Worm (Caenorhabditis elegans) whole organism, young adult: ENCODE results near the gene K09H11.11.
A peak's percentile ranks its signal among the peaks of the same experiment; 100 is the strongest.

Experiments
- B0019.2 ChIP-seq: fragments of 200-800 bp; sonication (Bioruptor generic); conservative IDR thresholded peaks from 2 replicates; pipeline ENCODE4 v1.3.6; 2022; ENCODE audit warnings: missing genetic modification reagents, missing genetic modification characterization, missing compliant biosample characterization
- C06A6.2 ChIP-seq: fragments of 200-800 bp; sonication (Bioruptor generic); conservative IDR thresholded peaks from 2 replicates; pipeline ENCODE4 v1.3.6; 2022; ENCODE audit warnings: missing genetic modification characterization, missing compliant biosample characterization
- F23B12.7 ChIP-seq: sonication (generic microtip); optimal IDR thresholded peaks from 2 replicates; lab custom pipeline; 2017; ENCODE audit warnings: missing genetic modification characterization, mild to moderate bottlenecking, missing compliant biosample characterization, antibody characterized with exemption, moderate library complexity; ENCODE audit not compliant: insufficient read depth
- F33H1.4 ChIP-seq: fragments of 200-800 bp; sonication (Bioruptor generic); IDR thresholded peaks from 2 replicates; pipeline ENCODE4 v1.3.6; 2022; ENCODE audit warnings: missing genetic modification reagents, missing genetic modification characterization, missing compliant biosample characterization
- F57A8.1 ChIP-seq: fragments of 200-800 bp; sonication (Bioruptor generic); optimal IDR thresholded peaks from 2 replicates; lab custom pipeline; 2018; ENCODE audit warnings: mild to moderate bottlenecking, missing genetic modification characterization, moderate library complexity, missing compliant biosample characterization
- K11D2.4 ChIP-seq: fragments of 200-800 bp; sonication (Bioruptor generic); IDR thresholded peaks from 2 replicates; pipeline ENCODE4 v1.3.6; 2022; ENCODE audit warnings: missing genetic modification reagents, missing genetic modification characterization, missing compliant biosample characterization
- K12H6.12 ChIP-seq: fragments of 200-800 bp; sonication (Bioruptor generic); optimal IDR thresholded peaks from 2 replicates; lab custom pipeline; 2018; ENCODE audit warnings: mild to moderate bottlenecking, missing genetic modification characterization, missing compliant biosample characterization
- T26A5.8 ChIP-seq: sonication (generic microtip); optimal IDR thresholded peaks from 2 replicates; lab custom pipeline; 2016; ENCODE audit warnings: missing genetic modification characterization, missing compliant biosample characterization
- Y53G8AR.9 ChIP-seq: fragments of 200-800 bp; sonication (Bioruptor generic); conservative IDR thresholded peaks from 2 replicates; pipeline ENCODE4 v1.3.6; 2022; ENCODE audit warnings: missing genetic modification reagents, missing genetic modification characterization, missing compliant biosample characterization
- akir-1 ChIP-seq: fragments of 200-800 bp; sonication (Bioruptor generic); optimal IDR thresholded peaks from 2 replicates; lab custom pipeline; 2018; ENCODE audit warnings: mild to moderate bottlenecking, missing genetic modification characterization, moderate library complexity, missing compliant biosample characterization
- athp-1 ChIP-seq: sonication (generic microtip); optimal IDR thresholded peaks from 2 replicates; lab custom pipeline; 2017; ENCODE audit warnings: mild to moderate bottlenecking, missing genetic modification characterization, missing compliant biosample characterization
- attf-5 ChIP-seq: fragments of 200-800 bp; sonication (Bioruptor generic); optimal IDR thresholded peaks from 2 replicates; lab custom pipeline; 2018; ENCODE audit warnings: mild to moderate bottlenecking, missing genetic modification characterization, missing compliant biosample characterization
- ccch-3 ChIP-seq: fragments of 200-800 bp; sonication (Bioruptor generic); optimal IDR thresholded peaks from 2 replicates; lab custom pipeline; 2018; ENCODE audit warnings: mild to moderate bottlenecking, missing genetic modification characterization, missing compliant biosample characterization
- ceh-100 ChIP-seq: fragments of 200-800 bp; sonication (Bioruptor generic); IDR thresholded peaks from 2 replicates; pipeline ENCODE4 v1.3.6; 2022; ENCODE audit warnings: missing genetic modification reagents, missing genetic modification characterization, missing compliant biosample characterization
- ceh-79 ChIP-seq: sonication (generic microtip); optimal IDR thresholded peaks from 2 replicates; lab custom pipeline; 2017; ENCODE audit warnings: mild to moderate bottlenecking, missing genetic modification characterization, missing compliant biosample characterization
- efl-1 ChIP-seq: fragments of 150-350 bp; optimal IDR thresholded peaks from 2 replicates; lab custom pipeline; 2014; ENCODE audit warnings: missing biosample characterization, missing genetic modification reagents, missing genetic modification characterization
- egl-18 ChIP-seq: fragments of 200-800 bp; sonication (Bioruptor generic); IDR thresholded peaks from 2 replicates; pipeline ENCODE4 v1.3.6; 2022; ENCODE audit warnings: missing genetic modification reagents, missing genetic modification characterization, missing compliant biosample characterization
- egl-44 ChIP-seq: fragments of 200-800 bp; sonication (Bioruptor generic); IDR thresholded peaks from 2 replicates; pipeline ENCODE4 v1.3.6; 2022; ENCODE audit warnings: missing genetic modification reagents, missing genetic modification characterization, missing compliant biosample characterization
- egrh-3 ChIP-seq: fragments of 200-800 bp; sonication (Bioruptor generic); IDR thresholded peaks from 2 replicates; pipeline ENCODE4 v1.3.6; 2022; ENCODE audit warnings: missing genetic modification reagents, missing genetic modification characterization, missing compliant biosample characterization
- him-1 ChIP-seq: sonication (generic microtip); optimal IDR thresholded peaks from 2 replicates; lab custom pipeline; 2016; ENCODE audit warnings: missing genotype, missing genetic modification reagents, missing genetic modification characterization, missing compliant biosample characterization
- hmg-1.2 ChIP-seq: fragments of 200-800 bp; sonication (Bioruptor generic); IDR thresholded peaks from 2 replicates; pipeline ENCODE4 v1.3.6; 2022; ENCODE audit warnings: missing genetic modification reagents, missing genetic modification characterization, missing compliant biosample characterization
- lag-1 ChIP-seq: fragments of 200-800 bp; sonication (Bioruptor generic); IDR thresholded peaks from 2 replicates; pipeline ENCODE4 v1.3.6; 2022; ENCODE audit warnings: missing genetic modification reagents, missing genetic modification characterization, missing compliant biosample characterization
- lin-40 ChIP-seq: sonication (generic microtip); optimal IDR thresholded peaks from 2 replicates; lab custom pipeline; 2016; ENCODE audit warnings: missing genetic modification characterization, mild to moderate bottlenecking, missing compliant biosample characterization, missing genotype, missing genetic modification reagents
- lin-54 ChIP-seq: fragments of 200-800 bp; sonication (Bioruptor generic); optimal IDR thresholded peaks from 2 replicates; lab custom pipeline; 2018; ENCODE audit warnings: mild to moderate bottlenecking, missing genetic modification characterization, missing compliant biosample characterization
- lir-1 ChIP-seq: fragments of 200-800 bp; sonication (Bioruptor generic); conservative IDR thresholded peaks from 2 replicates; pipeline ENCODE4 v1.3.6; 2022; ENCODE audit warnings: missing genetic modification reagents, missing genetic modification characterization, missing compliant biosample characterization
- lsl-1 ChIP-seq: fragments of 200-800 bp; sonication (Bioruptor generic); optimal IDR thresholded peaks from 2 replicates; lab custom pipeline; 2018; ENCODE audit warnings: mild to moderate bottlenecking, missing genetic modification characterization, moderate library complexity, missing compliant biosample characterization
- madf-10 ChIP-seq: sonication (generic microtip); optimal IDR thresholded peaks from 2 replicates; lab custom pipeline; 2016; ENCODE audit warnings: mild to moderate bottlenecking, missing genetic modification characterization, missing compliant biosample characterization
- madf-6 ChIP-seq: fragments of 200-800 bp; sonication (Bioruptor generic); IDR thresholded peaks from 2 replicates; pipeline ENCODE4 v1.3.6; 2022; ENCODE audit warnings: missing genetic modification reagents, missing genetic modification characterization, missing compliant biosample characterization
- madf-8 ChIP-seq: fragments of 200-800 bp; sonication (Bioruptor generic); conservative IDR thresholded peaks from 2 replicates; pipeline ENCODE4 v1.3.6; 2022; ENCODE audit warnings: missing genetic modification reagents, missing genetic modification characterization, missing compliant biosample characterization
- mcd-1 ChIP-seq: fragments of 200-800 bp; sonication (Bioruptor generic); IDR thresholded peaks from 2 replicates; pipeline ENCODE4 v1.3.6; 2022; ENCODE audit warnings: missing genetic modification reagents, missing genetic modification characterization, missing compliant biosample characterization
- mel-28 ChIP-seq: sonication (generic microtip); optimal IDR thresholded peaks from 2 replicates; lab custom pipeline; 2016; ENCODE audit warnings: borderline replicate concordance, mild to moderate bottlenecking, missing genetic modification characterization, missing compliant biosample characterization
- nfya-1 ChIP-seq: sonication (generic microtip); optimal IDR thresholded peaks from 2 replicates; lab custom pipeline; 2017; ENCODE audit warnings: antibody characterized with exemption, missing compliant biosample characterization, missing genetic modification characterization, borderline replicate concordance; ENCODE audit not compliant: insufficient read depth
- nhr-80 ChIP-seq: sonication (generic microtip); optimal IDR thresholded peaks from 2 replicates; lab custom pipeline; 2016; ENCODE audit warnings: missing genetic modification characterization, missing compliant biosample characterization
- nhr-90 ChIP-seq: sonication (generic microtip); optimal IDR thresholded peaks from 2 replicates; lab custom pipeline; 2016; ENCODE audit warnings: missing genotype, mild to moderate bottlenecking, missing genetic modification characterization, missing compliant biosample characterization
- rcor-1 ChIP-seq: fragments of 200-800 bp; sonication (Bioruptor generic); IDR thresholded peaks from 2 replicates; pipeline ENCODE4 v1.3.6; 2022; ENCODE audit warnings: missing genetic modification reagents, missing genetic modification characterization, missing compliant biosample characterization
- rpc-1 ChIP-seq, 2 experiments: fragments of 150-350 bp in 1 of 2; sonication (generic microtip) in 1 of 2; optimal IDR thresholded peaks; 2 replicates each; lab custom pipeline; 2014 to 2018; ENCODE audit warnings: missing biosample characterization in 1 of 2, missing genetic modification characterization in 1 of 2, missing genetic modification reagents in 1 of 2, missing genotype in 1 of 2
- snpc-3.4 ChIP-seq: sonication (generic microtip); optimal IDR thresholded peaks from 2 replicates; lab custom pipeline; 2017; ENCODE audit warnings: missing genetic modification characterization, mild to moderate bottlenecking, missing compliant biosample characterization, antibody characterized with exemption, moderate library complexity, missing genotype, missing genetic modification reagents
- snpc-4 ChIP-seq, 5 experiments: fragments of 150-350 bp in 1 of 5; sonication (generic microtip) in 4 of 5; optimal IDR thresholded peaks; 2 replicates each; lab custom pipeline; 2014 to 2018; ENCODE audit warnings: missing genetic modification characterization in 5 of 5, missing biosample characterization in 3 of 5, antibody characterized with exemption in 2 of 5, mild to moderate bottlenecking in 2 of 5, missing compliant biosample characterization in 2 of 5, missing genotype in 2 of 5, moderate library complexity in 2 of 5, missing genetic modification reagents in 1 of 5
- unc-130 ChIP-seq: sonication (generic microtip); optimal IDR thresholded peaks from 2 replicates; lab custom pipeline; 2016; ENCODE audit warnings: missing genetic modification reagents, missing genetic modification characterization, missing compliant biosample characterization
- unc-62 ChIP-seq: fragments of 150-350 bp; optimal IDR thresholded peaks from 2 replicates; lab custom pipeline; 2014; ENCODE audit warnings: missing biosample characterization, missing genetic modification reagents, missing genetic modification characterization
- xnd-1 ChIP-seq: sonication (generic microtip); optimal IDR thresholded peaks from 2 replicates; lab custom pipeline; 2016; ENCODE audit warnings: missing genotype, missing genetic modification reagents, missing genetic modification characterization, missing compliant biosample characterization
- ztf-18 ChIP-seq: sonication (generic microtip); optimal IDR thresholded peaks from 2 replicates; lab custom pipeline; 2016; ENCODE audit warnings: missing genotype, mild to moderate bottlenecking, missing genetic modification characterization, missing compliant biosample characterization
- ztf-22 ChIP-seq: fragments of 200-800 bp; sonication (Bioruptor generic); optimal IDR thresholded peaks from 2 replicates; lab custom pipeline; 2018; ENCODE audit warnings: mild to moderate bottlenecking, missing genetic modification characterization, moderate library complexity, missing compliant biosample characterization
- ztf-25 ChIP-seq: fragments of 200-800 bp; sonication (Bioruptor generic); IDR thresholded peaks from 2 replicates; pipeline ENCODE4 v1.3.6; 2022; ENCODE audit warnings: missing genetic modification reagents, missing genetic modification characterization, missing compliant biosample characterization
- ztf-28 ChIP-seq: fragments of 200-800 bp; sonication (Bioruptor generic); IDR thresholded peaks from 2 replicates; pipeline ENCODE4 v1.3.6; 2022; ENCODE audit warnings: missing genetic modification reagents, missing genetic modification characterization, missing compliant biosample characterization

Gene K09H11.11

DNA sequence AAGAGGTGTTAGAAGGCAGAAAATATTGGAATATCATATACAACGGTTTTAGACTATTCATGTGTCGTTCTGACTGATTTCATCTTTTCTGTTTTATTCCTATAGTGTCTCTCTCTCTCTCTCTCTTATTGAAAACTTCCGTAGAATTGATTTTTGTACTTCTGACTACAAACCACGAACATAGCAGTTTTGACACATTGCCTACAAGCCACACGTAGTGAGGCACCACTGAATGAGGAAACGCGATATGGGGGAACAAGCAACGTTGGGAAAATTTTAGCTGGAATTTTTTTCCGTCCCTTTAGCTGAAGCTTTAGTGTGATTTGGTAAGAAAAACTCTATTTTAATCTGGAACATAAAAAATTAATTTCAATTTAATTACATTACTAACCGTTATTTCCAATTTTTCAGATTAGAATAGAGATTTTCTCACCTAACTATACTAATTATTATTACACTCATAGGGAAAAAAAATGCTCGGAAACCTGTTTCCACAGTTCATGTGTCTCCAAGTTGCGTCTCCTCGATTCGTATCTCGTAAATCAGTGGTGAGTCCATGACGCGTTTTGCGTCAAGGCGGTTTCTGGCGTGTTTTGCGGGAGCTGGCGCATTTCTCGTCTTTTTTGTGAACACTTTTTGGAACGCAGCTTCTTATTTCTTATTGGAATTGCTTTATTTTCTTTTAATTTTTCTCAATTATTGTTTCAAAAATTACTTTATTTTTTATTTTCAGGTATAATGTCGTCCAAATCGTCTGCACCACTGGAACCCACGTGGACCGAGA lies 35.6 kb upstream of the K09H11.11 start, which contains the start of the genes nhr-142 and F44E7.9 (continued):
- TF ChIP-seq athp-1 (tag; lab: Kevin White, UChicago) (peak; percentile 56), rcor-1 (GFP tag; lab: Robert Waterston, UW) (peak; percentile 87), lag-1 (no peak), lsl-1 (GFP tag; lab: Kevin White, UChicago) (peak; percentile 73), snpc-3.4 (peak; percentile 67), C06A6.2 (GFP tag; lab: Robert Waterston, UW) (peak; percentile 81), Y53G8AR.9 (GFP tag; lab: Robert Waterston, UW) (peak; percentile 84; the same call in 1 of the 2 replicates), egl-44 (peak; percentile 48; the same call in 1 of the 2 replicates), nhr-90 (no peak), ztf-28 (GFP tag; lab: Robert Waterston, UW) (0 out of 2 replicates have a peak, but pooled peaks have one; percentile 39), madf-8 (peak; percentile 47), ztf-18 (tag; lab: Kevin White, UChicago) (peak; percentile 98), egl-18 (GFP tag; lab: Robert Waterston, UW) (no peak), lin-40 (tag; lab: Kevin White, UChicago) (peak; percentile 89), unc-130 (GFP tag; lab: Kevin White, UChicago) (peak; percentile 40), rpc-1 (optimal IDR thresholded peaks at IDR 0.05; lab: Kevin White, UChicago) (peak; percentile 0), rpc-1 (tag; optimal IDR thresholded peaks at IDR 0.05; lab: Kevin White, UChicago) (no peak), nhr-80 (tag; lab: Kevin White, UChicago) (peak; percentile 73), efl-1 (GFP tag; lab: Kevin White, UChicago) (peak; percentile 52), mel-28 (no peak), unc-62 (no peak), hmg-1.2 (peak; percentile 58), F23B12.7 (peak; percentile 65), nfya-1 (tag; lab: Kevin White, UChicago) (no peak), ztf-22 (GFP tag; lab: Kevin White, UChicago) (no peak), snpc-4 (GFP tag; optimal IDR thresholded peaks at IDR 0.05; lab: Kevin White, UChicago) (peak; percentile 32), snpc-4 (tag; optimal IDR thresholded peaks at IDR 0.05; lab: Kevin White, UChicago) (peak; percentile 54 to 79 (median 72)), madf-10 (tag; lab: Kevin White, UChicago) (peak; percentile 71), K12H6.12 (tag; lab: Kevin White, UChicago) (peak; percentile 66), B0019.2 (GFP tag; lab: Robert Waterston, UW) (no peak), K11D2.4 (peak; percentile 70), F33H1.4 (GFP tag; lab: Robert Waterston, UW) (peak; percentile 67), mcd-1 (GFP tag; lab: Robert Waterston, UW) (peak; percentile 87), xnd-1 (peak; percentile 53), lir-1 (GFP tag; lab: Robert Waterston, UW) (peak; percentile 73), ccch-3 (no peak), ztf-25 (GFP tag; lab: Robert Waterston, UW) (0 out of 2 replicates have a peak, but pooled peaks have one; percentile 9), lin-54 (peak; percentile 84), attf-5 (GFP tag; lab: Kevin White, UChicago) (peak; percentile 86), egrh-3 (GFP tag; lab: Robert Waterston, UW) (peak; percentile 51; the same call in 1 of the 2 replicates), ceh-79 (tag; lab: Kevin White, UChicago) (no peak), madf-6 (GFP tag; lab: Robert Waterston, UW) (peak; percentile 78), him-1 (tag; lab: Kevin White, UChicago) (peak; percentile 52), T26A5.8 (tag; lab: Kevin White, UChicago) (no peak), F57A8.1 (GFP tag; lab: Kevin White, UChicago) (no peak), akir-1 (GFP tag; lab: Kevin White, UChicago) (no peak), ceh-100 (GFP tag; lab: Robert Waterston, UW) (peak; percentile 95)
